Fruit fly (Drosophila melanogaster) whole organism, wandering third instar larva: Measurements from ENCODE around the gene santa-maria.

ENCODE experiments used
- CG9705 ChIP-seq: fragments of 200-800 bp; sonication (Bioruptor generic); optimal IDR thresholded peaks from 2 replicates; lab custom pipeline; 2018; ENCODE audit warnings: missing biosample characterization, mild to moderate bottlenecking, missing genetic modification characterization
- Hr78 ChIP-seq: fragments of >200 bp; optimal IDR thresholded peaks from 2 replicates; lab custom pipeline; 2017; ENCODE audit warnings: missing biosample characterization, missing genetic modification characterization
- dmrt93B ChIP-seq: fragments of 200-800 bp; sonication (Bioruptor generic); optimal IDR thresholded peaks from 2 replicates; lab custom pipeline; 2018; ENCODE audit warnings: missing biosample characterization, mild to moderate bottlenecking, missing genetic modification characterization
- fru ChIP-seq: fragments of 200-800 bp; sonication (Bioruptor generic); optimal IDR thresholded peaks from 3 replicates; lab custom pipeline; 2016; ENCODE audit warnings: missing biosample characterization, mild to moderate bottlenecking, missing genetic modification characterization
- tai ChIP-seq: sonication (Bioruptor generic); optimal IDR thresholded peaks from 2 replicates; lab custom pipeline; 2016; ENCODE audit warnings: missing biosample characterization, missing genetic modification characterization
- usp ChIP-seq: fragments of >200 bp; optimal IDR thresholded peaks from 2 replicates; lab custom pipeline; 2017; ENCODE audit warnings: missing biosample characterization, missing genetic modification characterization
- woc ChIP-seq: sonication (Bioruptor generic); optimal IDR thresholded peaks from 2 replicates; lab custom pipeline; 2016; ENCODE audit warnings: missing biosample characterization, mild to moderate bottlenecking, missing genetic modification characterization

DNA sequence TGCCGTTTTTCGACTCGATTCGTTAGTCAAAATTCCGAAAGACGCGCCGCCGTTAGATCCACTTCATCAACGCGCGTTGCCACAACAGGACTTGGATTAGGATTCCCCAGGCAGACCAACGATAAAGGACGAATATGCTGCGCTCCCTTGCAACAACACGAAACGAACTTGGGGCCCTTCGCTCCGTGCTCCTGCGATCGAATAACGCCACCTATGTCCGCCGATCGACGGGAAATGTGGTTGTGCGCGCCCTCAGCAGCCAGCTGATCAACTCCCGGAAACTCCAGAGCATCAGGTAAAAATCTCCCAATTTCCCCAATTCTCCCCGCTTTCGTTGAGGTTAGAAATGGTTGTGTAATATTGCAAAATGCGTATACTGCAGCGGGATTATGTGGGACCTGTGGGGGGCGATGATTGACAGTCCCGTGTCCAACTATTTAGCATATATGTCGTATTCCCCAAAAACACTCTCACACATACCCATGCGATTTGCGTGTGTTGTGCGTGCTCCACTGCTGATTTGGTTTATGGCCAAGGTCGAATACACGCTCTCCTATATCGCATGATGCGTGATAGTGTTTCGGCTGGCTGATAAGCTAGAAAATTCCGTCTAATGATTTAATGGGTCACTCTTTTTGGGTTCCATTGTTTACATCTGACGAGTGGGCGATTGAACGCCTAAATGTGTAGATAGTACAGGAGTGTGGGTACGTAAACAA is 23.8 kb downstream of the santa-maria start:
- TF ChIP-seq tai: no peak
- no peak for TF ChIP-seq fru
- TF ChIP-seq usp (GFP tag; lab: Kevin White, UChicago): no peak
- no peak for TF ChIP-seq woc (GFP tag; lab: Kevin White, UChicago)
- no peak for TF ChIP-seq CG9705 (GFP tag; lab: Kevin White, UChicago)
- TF ChIP-seq dmrt93B (GFP tag; lab: Kevin White, UChicago): no peak
- TF ChIP-seq Hr78: no peak
